Fruit fly (Drosophila melanogaster) whole organism, embryonic: ENCODE results near the gene CG42781.

Source experiments
- CG1603 ChIP-seq: fragments of 200-800 bp; sonication (Bioruptor generic); optimal IDR thresholded peaks from 2 replicates; lab custom pipeline; 2019; ENCODE audit warnings: missing biosample characterization, mild to moderate bottlenecking, missing genetic modification characterization, moderate library complexity
- CG5180 ChIP-seq: fragments of 200-800 bp; sonication (Bioruptor generic); optimal IDR thresholded peaks from 3 replicates; lab custom pipeline; 2017; ENCODE audit warnings: missing biosample characterization, missing genetic modification characterization, mild to moderate bottlenecking, moderate library complexity, missing genetic modification reagents
- NC2α ChIP-seq: fragments of 200-800 bp; sonication (Bioruptor generic); optimal IDR thresholded peaks from 2 replicates; lab custom pipeline; 2016; ENCODE audit warnings: missing biosample characterization, missing genetic modification characterization
- en ChIP-seq: fragments of 200-800 bp; sonication (Bioruptor generic); optimal IDR thresholded peaks from 2 replicates; lab custom pipeline; 2016; ENCODE audit warnings: missing biosample characterization, missing genetic modification characterization
- kay ChIP-seq: fragments of 200-800 bp; sonication (Bioruptor generic); optimal IDR thresholded peaks from 2 replicates; lab custom pipeline; 2016; ENCODE audit warnings: missing biosample characterization, missing genetic modification characterization

- TF ChIP-seq NC2α (GFP tag; lab: Kevin White, UChicago) (no peak), kay (no peak), CG5180 (GFP tag; lab: Kevin White, UChicago) (no peak), en (GFP tag; lab: Kevin White, UChicago) (no peak), CG1603 (tag; lab: Kevin White, UChicago) (no peak)
Observed at dm6 chrX:7403074-7403473, 20.3 kb upstream of the CG42781 start, which contains the start of gene CG15035.
